Worm (Caenorhabditis elegans) whole organism, mixed stage, embryonic: ENCODE data around the gene scl-26.

Experiments
- blmp-1 ChIP-seq: fragments of 150-350 bp; optimal IDR thresholded peaks from 2 replicates; lab custom pipeline; 2014; ENCODE audit warnings: missing biosample characterization, missing genetic modification characterization
- hlh-1 ChIP-seq: fragments of 150-350 bp; optimal IDR thresholded peaks from 2 replicates; lab custom pipeline; 2014; ENCODE audit warnings: missing biosample characterization, missing genetic modification reagents, missing genetic modification characterization
- lsy-2 ChIP-seq: fragments of 150-350 bp; optimal IDR thresholded peaks from 2 replicates; lab custom pipeline; 2014; ENCODE audit warnings: missing biosample characterization, missing genetic modification characterization
- mls-2 ChIP-seq: sonication (generic microtip); optimal IDR thresholded peaks from 2 replicates; lab custom pipeline; 2016; ENCODE audit warnings: mild to moderate bottlenecking, missing genetic modification characterization, moderate library complexity, missing compliant biosample characterization
- nhr-76 ChIP-seq: sonication (generic microtip); optimal IDR thresholded peaks from 2 replicates; lab custom pipeline; 2017; ENCODE audit warnings: missing biosample characterization, missing genetic modification characterization
- snpc-4 ChIP-seq: fragments of 150-350 bp; optimal IDR thresholded peaks from 2 replicates; lab custom pipeline; 2014; ENCODE audit warnings: missing biosample characterization, missing genetic modification characterization
- unc-120 ChIP-seq: sonication (generic microtip); optimal IDR thresholded peaks from 2 replicates; lab custom pipeline; 2017; ENCODE audit warnings: missing genetic modification characterization, missing compliant biosample characterization; ENCODE audit not compliant: poor library complexity, severe bottlenecking
- unc-62 ChIP-seq: fragments of 150-350 bp; optimal IDR thresholded peaks from 2 replicates; lab custom pipeline; 2014; ENCODE audit warnings: missing biosample characterization, missing genetic modification reagents, missing genetic modification characterization
- ztf-11 ChIP-seq: fragments of 150-350 bp; optimal IDR thresholded peaks from 2 replicates; lab custom pipeline; 2014; ENCODE audit warnings: missing biosample characterization, missing genetic modification characterization

- TF ChIP-seq blmp-1 (tag; lab: Kevin White, UChicago) (no peak), ztf-11 (tag; lab: Kevin White, UChicago) (no peak), lsy-2 (tag; lab: Kevin White, UChicago) (no peak), unc-62 (no peak), nhr-76 (tag; lab: Kevin White, UChicago) (no peak), unc-120 (tag; lab: Kevin White, UChicago) (no peak), mls-2 (no peak), hlh-1 (tag; lab: Kevin White, UChicago) (no peak), snpc-4 (no peak)
Measured at ce11 chrV:7603404-7603803, 2.1 kb upstream of the scl-26 start, which contains the start of gene C50E3.11.
